Worm (Caenorhabditis elegans): Measurements from ENCODE around the gene F25B5.5.

Gene F25B5.5

ce11 chrIII:5982026-5982425 lies 36.1 kb upstream of the F25B5.5 start, which contains the start of gene frm-2:
frm-2 (minus strand) TSS chrIII:5982126.
- no peak for TF ChIP-seq skn-1 (tag; optimal IDR thresholded peaks at IDR 0.05)
- TF ChIP-seq fkh-2 (tag; optimal IDR thresholded peaks at IDR 0.05): no peak
- no peak for TF ChIP-seq egl-27 (tag; optimal IDR thresholded peaks at IDR 0.05)
- no peak for TF ChIP-seq ama-1 (optimal IDR thresholded peaks at IDR 0.05)
- no peak for TF ChIP-seq hmg-11 (tag; optimal IDR thresholded peaks at IDR 0.05)
- TF ChIP-seq fos-1 (tag; optimal IDR thresholded peaks at IDR 0.05): no peak
- TF ChIP-seq elt-1 (tag; optimal IDR thresholded peaks at IDR 0.05): no peak
- TF ChIP-seq nhr-11 (tag; optimal IDR thresholded peaks at IDR 0.05): no peak
- no peak for TF ChIP-seq egl-5 (tag; optimal IDR thresholded peaks at IDR 0.05)
- TF ChIP-seq mdl-1 (tag; optimal IDR thresholded peaks at IDR 0.05): no peak
- TF ChIP-seq nfya-1 (tag; optimal IDR thresholded peaks at IDR 0.05; ENCODE audit: insufficient read depth): no peak
- no peak for TF ChIP-seq unc-39 (tag; optimal IDR thresholded peaks at IDR 0.05)
- no peak for TF ChIP-seq ceh-82 (tag; optimal IDR thresholded peaks at IDR 0.05)
- TF ChIP-seq nhr-43 (tag; optimal IDR thresholded peaks at IDR 0.05; ENCODE audit: poor library complexity, severe bottlenecking): no peak
- TF ChIP-seq unc-62 (GFP tag; optimal IDR thresholded peaks at IDR 0.05): no peak

ce11 chrIII:5981407-5981806 lies 35.5 kb upstream of the F25B5.5 start:
- TF ChIP-seq pha-4 (tag; optimal IDR thresholded peaks at IDR 0.05) (peak; percentile 1), elt-2 (tag; optimal IDR thresholded peaks at IDR 0.05) (peak; percentile 88), snpc-4 (tag; optimal IDR thresholded peaks at IDR 0.05) (no peak), skn-1 (tag; optimal IDR thresholded peaks at IDR 0.05) (peak; percentile 83), sea-2 (GFP tag; optimal IDR thresholded peaks at IDR 0.05) (no peak), pqm-1 (tag; optimal IDR thresholded peaks at IDR 0.05) (peak; percentile 85), jun-1 (tag; optimal IDR thresholded peaks at IDR 0.05) (peak; percentile 50)

- TF ChIP-seq nhr-23 (tag; optimal IDR thresholded peaks at IDR 0.05) (no peak), nhr-43 (tag; optimal IDR thresholded peaks at IDR 0.05; ENCODE audit: poor library complexity, severe bottlenecking) (no peak), nhr-28 (tag; optimal IDR thresholded peaks at IDR 0.05) (no peak), pha-4 (tag; optimal IDR thresholded peaks at IDR 0.05) (peak; percentile 93), elt-2 (tag; optimal IDR thresholded peaks at IDR 0.05) (peak; percentile 30)
Measured at ce11 chrIII:5980274-5980918, 34.5 kb upstream of the F25B5.5 start.

- no peak for TF ChIP-seq nhr-76 (tag; optimal IDR thresholded peaks at IDR 0.05)
- no peak for TF ChIP-seq pqm-1 (tag; optimal IDR thresholded peaks at IDR 0.05)
- TF ChIP-seq sea-2 (GFP tag; optimal IDR thresholded peaks at IDR 0.05): no peak
- no peak for TF ChIP-seq nfya-1 (tag; optimal IDR thresholded peaks at IDR 0.05; ENCODE audit: insufficient read depth)
- no peak for TF ChIP-seq ztf-11 (tag; optimal IDR thresholded peaks at IDR 0.05)
- TF ChIP-seq hmg-11 (tag; optimal IDR thresholded peaks at IDR 0.05): no peak
- TF ChIP-seq fkh-2 (tag; optimal IDR thresholded peaks at IDR 0.05): no peak
Measured at ce11 chrIII:5976021-5976420, 30.1 kb upstream of the F25B5.5 start.

ce11 chrIII:5975005-5975730 lies 29.2 kb upstream of the F25B5.5 start, which contains the start of gene mlp-1:
mlp-1 (minus strand) TSS chrIII:5975055.
- TF ChIP-seq nhr-76 (tag; optimal IDR thresholded peaks at IDR 0.05) (no peak), lin-39 (tag; optimal IDR thresholded peaks at IDR 0.05) (no peak), ceh-28 (tag; optimal IDR thresholded peaks at IDR 0.05) (no peak), sea-2 (GFP tag; optimal IDR thresholded peaks at IDR 0.05) (no peak)

- TF ChIP-seq unc-39 (tag; optimal IDR thresholded peaks at IDR 0.05) (no peak), nhr-76 (tag; optimal IDR thresholded peaks at IDR 0.05) (no peak), hmg-11 (tag; optimal IDR thresholded peaks at IDR 0.05) (no peak), lin-15B (tag; optimal IDR thresholded peaks at IDR 0.05) (no peak), nhr-28 (tag; optimal IDR thresholded peaks at IDR 0.05) (no peak), zag-1 (tag; optimal IDR thresholded peaks at IDR 0.05) (no peak), fos-1 (tag; optimal IDR thresholded peaks at IDR 0.05) (no peak), ceh-9 (tag; optimal IDR thresholded peaks at IDR 0.05) (no peak), egl-5 (tag; optimal IDR thresholded peaks at IDR 0.05) (no peak), nhr-23 (tag; optimal IDR thresholded peaks at IDR 0.05) (no peak), nhr-25 (tag; optimal IDR thresholded peaks at IDR 0.05) (no peak), fkh-10 (GFP tag; optimal IDR thresholded peaks at IDR 0.05) (no peak), eor-1 (tag; optimal IDR thresholded peaks at IDR 0.05) (no peak)
Measured at ce11 chrIII:5967640-5968039, 21.7 kb upstream of the F25B5.5 start.
